Worm (Caenorhabditis elegans) whole organism, L1 larva: ENCODE data around the gene F54H12.2.

Experiments
- ama-1 ChIP-seq: fragments of 150-350 bp; optimal IDR thresholded peaks from 2 replicates; lab custom pipeline; 2014
- blmp-1 ChIP-seq: fragments of 150-350 bp; optimal IDR thresholded peaks from 2 replicates; lab custom pipeline; 2014; ENCODE audit warnings: missing biosample characterization, missing genetic modification characterization
- ceh-8 ChIP-seq: fragments of 200-800 bp; sonication (Bioruptor generic); optimal IDR thresholded peaks from 2 replicates; lab custom pipeline; 2018; ENCODE audit warnings: mild to moderate bottlenecking, missing genetic modification characterization, moderate library complexity, missing compliant biosample characterization
- egl-27 ChIP-seq, 2 experiments: fragments of 150-350 bp in 1 of 2; sonication (generic microtip); optimal IDR thresholded peaks; 3 replicates each; lab custom pipeline; 2017 to 2018; ENCODE audit warnings: missing biosample characterization in 2 of 2, missing genetic modification characterization in 2 of 2, missing genetic modification reagents in 2 of 2
- fkh-4 ChIP-seq: sonication (generic microtip); optimal IDR thresholded peaks from 2 replicates; lab custom pipeline; 2016; ENCODE audit warnings: missing compliant biosample characterization, missing genetic modification characterization, borderline replicate concordance
- mdl-1 ChIP-seq, 2 experiments: fragments of 150-350 bp; optimal IDR thresholded peaks; 2 replicates each; lab custom pipeline; 2014 to 2017; ENCODE audit warnings: missing biosample characterization in 2 of 2, missing genetic modification characterization in 2 of 2, inconsistent platforms in 1 of 2
- nhr-11 ChIP-seq: fragments of 150-350 bp; optimal IDR thresholded peaks from 2 replicates; lab custom pipeline; 2014; ENCODE audit warnings: missing biosample characterization, missing genetic modification characterization
- nhr-20 ChIP-seq: sonication (generic microtip); optimal IDR thresholded peaks from 2 replicates; lab custom pipeline; 2016; ENCODE audit warnings: mild to moderate bottlenecking, missing genetic modification characterization, missing compliant biosample characterization
- nhr-71 ChIP-seq: sonication (generic microtip); optimal IDR thresholded peaks from 2 replicates; lab custom pipeline; 2016; ENCODE audit warnings: mild to moderate bottlenecking, missing genetic modification characterization, moderate library complexity, missing compliant biosample characterization
- nhr-77 ChIP-seq: fragments of 150-350 bp; optimal IDR thresholded peaks from 2 replicates; lab custom pipeline; 2014; ENCODE audit warnings: missing biosample characterization, missing genetic modification characterization
- snpc-4 ChIP-seq: fragments of 150-350 bp; optimal IDR thresholded peaks from 2 replicates; lab custom pipeline; 2014; ENCODE audit warnings: missing biosample characterization, missing genetic modification characterization
- swsn-7 ChIP-seq: sonication (generic microtip); optimal IDR thresholded peaks from 2 replicates; lab custom pipeline; 2016; ENCODE audit warnings: missing genetic modification characterization, missing compliant biosample characterization
- unc-62 ChIP-seq: fragments of 150-350 bp; optimal IDR thresholded peaks from 2 replicates; lab custom pipeline; 2014; ENCODE audit warnings: missing biosample characterization, missing genetic modification reagents, missing genetic modification characterization
- ztf-4 ChIP-seq: fragments of 150-350 bp; optimal IDR thresholded peaks from 2 replicates; lab custom pipeline; 2014; ENCODE audit warnings: missing biosample characterization, missing genetic modification characterization

- TF ChIP-seq ama-1 (lab: Kevin White, UChicago) (no peak), nhr-11 (tag; lab: Kevin White, UChicago) (no peak), nhr-20 (tag; lab: Kevin White, UChicago) (peak; percentile 48), mdl-1 (tag; optimal IDR thresholded peaks at IDR 0.05; lab: Kevin White, UChicago) (peak in 1 of 2 experiments; percentile 24), nhr-77 (tag; lab: Kevin White, UChicago) (no peak), fkh-4 (tag; lab: Kevin White, UChicago) (no peak), nhr-71 (tag; lab: Kevin White, UChicago) (peak; percentile 70), snpc-4 (tag; lab: Kevin White, UChicago) (no peak), blmp-1 (tag; lab: Kevin White, UChicago) (peak; percentile 64), ztf-4 (tag; lab: Kevin White, UChicago) (no peak), swsn-7 (tag; lab: Kevin White, UChicago) (peak; percentile 47), egl-27 (tag; optimal IDR thresholded peaks at IDR 0.05; lab: Kevin White, UChicago) (no peak), ceh-8 (GFP tag; lab: Kevin White, UChicago) (no peak), unc-62 (GFP tag; lab: Kevin White, UChicago) (no peak)
Measured at ce11 chrIII:7952077-7952765, 12.2 kb upstream of the F54H12.2 start, which contains the start of gene C29E4.15.
